Worm (Caenorhabditis elegans) whole organism, L4 larva: ENCODE results near the gene slc-17.3.

ENCODE experiments used
- F10B5.3 ChIP-seq: sonication (generic microtip); optimal IDR thresholded peaks from 2 replicates; lab custom pipeline; 2016; ENCODE audit warnings: mild to moderate bottlenecking, missing genetic modification characterization, missing compliant biosample characterization
- Y105C5A.15 ChIP-seq: fragments of 200-800 bp; sonication (Bioruptor generic); IDR thresholded peaks from 2 replicates; pipeline ENCODE4 v1.3.6; 2022; ENCODE audit warnings: missing genetic modification characterization, missing compliant biosample characterization
- Y5F2A.4 ChIP-seq: fragments of 200-800 bp; sonication (Bioruptor generic); optimal IDR thresholded peaks from 2 replicates; lab custom pipeline; 2018; ENCODE audit warnings: mild to moderate bottlenecking, missing genetic modification characterization, missing compliant biosample characterization
- Y75B8A.6 ChIP-seq: fragments of 200-800 bp; sonication (Bioruptor generic); IDR thresholded peaks from 2 replicates; pipeline ENCODE4 v1.3.6; 2022; ENCODE audit warnings: missing genetic modification reagents, missing genetic modification characterization, missing compliant biosample characterization
- ZK337.2 ChIP-seq: fragments of 200-800 bp; sonication (Bioruptor generic); IDR thresholded peaks from 2 replicates; pipeline ENCODE4 v1.3.6; 2022; ENCODE audit warnings: missing genetic modification reagents, missing genetic modification characterization, missing compliant biosample characterization
- aha-1 ChIP-seq: fragments of 150-350 bp; peaks from one replicate; lab custom pipeline; 2014; ENCODE audit warnings: missing biosample characterization, missing genetic modification characterization
- aly-2 ChIP-seq: sonication (generic microtip); optimal IDR thresholded peaks from 2 replicates; lab custom pipeline; 2018; ENCODE audit warnings: missing biosample characterization, missing genetic modification characterization
- attf-4 ChIP-seq: sonication (generic microtip); optimal IDR thresholded peaks from 3 replicates; lab custom pipeline; 2017; ENCODE audit warnings: missing biosample characterization, missing genetic modification characterization
- ceh-28 ChIP-seq: fragments of 150-350 bp; optimal IDR thresholded peaks from 2 replicates; lab custom pipeline; 2014; ENCODE audit warnings: missing biosample characterization, missing genetic modification reagents, missing genetic modification characterization
- ceh-44 ChIP-seq: fragments of 200-800 bp; sonication (Bioruptor generic); IDR thresholded peaks from 2 replicates; pipeline ENCODE4 v1.3.6; 2022; ENCODE audit warnings: missing genetic modification reagents, missing genetic modification characterization, missing compliant biosample characterization
- ceh-62 ChIP-seq: sonication (generic microtip); optimal IDR thresholded peaks from 2 replicates; lab custom pipeline; 2017; ENCODE audit warnings: missing biosample characterization, missing genetic modification characterization
- ces-1 ChIP-seq: fragments of 150-350 bp; sonication (generic microtip); optimal IDR thresholded peaks from 4 replicates; lab custom pipeline; 2014; ENCODE audit warnings: missing biosample characterization, missing genetic modification reagents, missing genetic modification characterization
- cey-2 ChIP-seq: sonication (generic microtip); optimal IDR thresholded peaks from 3 replicates; lab custom pipeline; 2017; ENCODE audit warnings: missing genetic modification characterization, mild to moderate bottlenecking, missing compliant biosample characterization, antibody characterized with exemption, borderline replicate concordance; ENCODE audit not compliant: insufficient read depth
- daf-16 ChIP-seq, 3 experiments: sonication (generic microtip); optimal IDR thresholded peaks; 2 replicates each; lab custom pipeline; 2016 to 2017; ENCODE audit warnings: missing genetic modification characterization in 3 of 3, missing genetic modification reagents in 3 of 3, mild to moderate bottlenecking in 2 of 3, missing compliant biosample characterization in 2 of 3, missing biosample characterization in 1 of 3, moderate library complexity in 1 of 3
- dmd-8 ChIP-seq: fragments of 200-800 bp; sonication (Bioruptor generic); IDR thresholded peaks from 2 replicates; pipeline ENCODE4 v1.3.6; 2022; ENCODE audit warnings: missing genetic modification characterization, missing compliant biosample characterization
- dve-1 ChIP-seq: sonication (generic microtip); optimal IDR thresholded peaks from 2 replicates; lab custom pipeline; 2017; ENCODE audit warnings: antibody characterized with exemption, mild to moderate bottlenecking, missing genetic modification characterization, missing compliant biosample characterization; ENCODE audit not compliant: insufficient read depth
- gei-8 ChIP-seq: fragments of 200-800 bp; sonication (Bioruptor generic); optimal IDR thresholded peaks from 2 replicates; lab custom pipeline; 2018; ENCODE audit warnings: mild to moderate bottlenecking, missing genetic modification characterization, missing compliant biosample characterization
- hlh-11 ChIP-seq: fragments of 200-800 bp; sonication (Bioruptor generic); optimal IDR thresholded peaks from 2 replicates; lab custom pipeline; 2018; ENCODE audit warnings: mild to moderate bottlenecking, missing genetic modification characterization, missing compliant biosample characterization
- jun-1 ChIP-seq: fragments of 150-350 bp; optimal IDR thresholded peaks from 2 replicates; lab custom pipeline; 2014; ENCODE audit warnings: missing biosample characterization, missing genetic modification reagents, missing genetic modification characterization
- lin-1 ChIP-seq: fragments of 200-800 bp; sonication (Bioruptor generic); IDR thresholded peaks from 2 replicates; pipeline ENCODE4 v1.3.6; 2022; ENCODE audit warnings: missing genetic modification reagents, missing genetic modification characterization, missing compliant biosample characterization
- lin-13 ChIP-seq: fragments of 150-350 bp; optimal IDR thresholded peaks from 2 replicates; lab custom pipeline; 2014; ENCODE audit warnings: missing biosample characterization, missing genetic modification reagents, missing genetic modification characterization
- lin-15B ChIP-seq: fragments of 150-350 bp; sonication (generic microtip); optimal IDR thresholded peaks from 3 replicates; lab custom pipeline; 2014; ENCODE audit warnings: missing biosample characterization, missing genetic modification characterization
- lin-29 ChIP-seq: fragments of 200-800 bp; sonication (Bioruptor generic); IDR thresholded peaks from 2 replicates; pipeline ENCODE4 v1.3.6; 2022; ENCODE audit warnings: missing genetic modification reagents, missing genetic modification characterization, missing compliant biosample characterization
- lin-39 ChIP-seq: fragments of 150-350 bp; optimal IDR thresholded peaks from 2 replicates; lab custom pipeline; 2014; ENCODE audit warnings: missing biosample characterization, missing genetic modification reagents, missing genetic modification characterization
- madf-5 ChIP-seq, 2 experiments: fragments of 200-800 bp; sonication (Bioruptor generic); IDR thresholded peaks; 2 replicates each; pipeline ENCODE4 v1.3.6; 2022; ENCODE audit warnings: missing compliant biosample characterization in 2 of 2, missing genetic modification characterization in 2 of 2
- mep-1 ChIP-seq: fragments of 150-350 bp; sonication (generic microtip); optimal IDR thresholded peaks from 3 replicates; lab custom pipeline; 2014; ENCODE audit warnings: missing biosample characterization, missing genetic modification characterization
- nhr-41 ChIP-seq: fragments of 200-800 bp; sonication (Bioruptor generic); IDR thresholded peaks from 2 replicates; pipeline ENCODE4 v1.3.6; 2022; ENCODE audit warnings: missing genetic modification reagents, missing genetic modification characterization, missing compliant biosample characterization
- nhr-42 ChIP-seq: fragments of 200-800 bp; sonication (Bioruptor generic); IDR thresholded peaks from 2 replicates; pipeline ENCODE4 v1.3.6; 2022; ENCODE audit warnings: missing genetic modification characterization, missing compliant biosample characterization
- pha-4 ChIP-seq, 2 experiments: fragments of 150-350 bp in 1 of 2; fragments of 200-800 bp in 1 of 2; sonication (Bioruptor generic) in 1 of 2; IDR thresholded peaks in 1 of 2; optimal IDR thresholded peaks in 1 of 2; 2 replicates each; pipeline versions ENCODE4 v1.3.6 to Lab custom; 2014 to 2022; ENCODE audit warnings: missing genetic modification characterization in 2 of 2, missing genetic modification reagents in 2 of 2, missing biosample characterization in 1 of 2, missing compliant biosample characterization in 1 of 2
- rbr-2 ChIP-seq: sonication (generic microtip); optimal IDR thresholded peaks from 2 replicates; lab custom pipeline; 2016; ENCODE audit warnings: missing genotype, missing genetic modification characterization, missing compliant biosample characterization
- skn-1 ChIP-seq: fragments of 150-350 bp; optimal IDR thresholded peaks from 2 replicates; lab custom pipeline; 2014; ENCODE audit warnings: missing biosample characterization, missing genetic modification characterization
- spr-3 ChIP-seq: fragments of 200-800 bp; sonication (Bioruptor generic); optimal IDR thresholded peaks from 2 replicates; lab custom pipeline; 2018; ENCODE audit warnings: mild to moderate bottlenecking, missing genetic modification characterization, missing compliant biosample characterization
- tag-97 ChIP-seq: fragments of 200-800 bp; sonication (Bioruptor generic); IDR thresholded peaks from 2 replicates; pipeline ENCODE4 v1.3.6; 2022; ENCODE audit warnings: missing genetic modification characterization, missing compliant biosample characterization
- unc-130 ChIP-seq: sonication (generic microtip); optimal IDR thresholded peaks from 2 replicates; lab custom pipeline; 2016; ENCODE audit warnings: missing genetic modification reagents, missing genetic modification characterization, missing compliant biosample characterization
- unc-39 ChIP-seq: sonication (generic microtip); optimal IDR thresholded peaks from 2 replicates; lab custom pipeline; 2017; ENCODE audit warnings: missing biosample characterization, missing genetic modification characterization
- unc-62 ChIP-seq, 3 experiments: fragments of 150-350 bp in 1 of 3; sonication (generic microtip); optimal IDR thresholded peaks in 2 of 3; peaks in 1 of 3; 1 replicate in 1 of 3; 2 replicates in 2 of 3; lab custom pipeline; 2014 to 2017; ENCODE audit warnings: missing biosample characterization in 3 of 3, missing genetic modification characterization in 3 of 3, missing genetic modification reagents in 3 of 3, missing genotype in 1 of 3
- zag-1 ChIP-seq: fragments of 150-350 bp; optimal IDR thresholded peaks from 2 replicates; lab custom pipeline; 2014; ENCODE audit warnings: missing biosample characterization, missing genetic modification characterization
- zfp-2 ChIP-seq: sonication (generic microtip); optimal IDR thresholded peaks from 2 replicates; lab custom pipeline; 2016; ENCODE audit warnings: mild to moderate bottlenecking, missing genetic modification characterization, missing compliant biosample characterization
- zip-11 ChIP-seq: fragments of 200-800 bp; sonication (Bioruptor generic); IDR thresholded peaks from 2 replicates; pipeline ENCODE4 v1.3.6; 2022; ENCODE audit warnings: missing genetic modification characterization, missing compliant biosample characterization
- zip-2 ChIP-seq: fragments of 150-350 bp; optimal IDR thresholded peaks from 2 replicates; lab custom pipeline; 2014; ENCODE audit warnings: missing biosample characterization, missing genetic modification characterization
- ztf-11 ChIP-seq: fragments of 150-350 bp; optimal IDR thresholded peaks from 2 replicates; lab custom pipeline; 2014; ENCODE audit warnings: missing biosample characterization, missing genetic modification characterization

The slc-17.3 gene

ce11 chrIII:7909263-7909662 lies 44.2 kb upstream of the slc-17.3 start, which contains the start of gene ZK688.1:
ZK688.1 (plus strand) TSS chrIII:7909563.
- TF ChIP-seq ceh-44 (GFP tag; lab: Robert Waterston, UW) (no peak), mep-1 (tag; lab: Kevin White, UChicago) (no peak), lin-29 (GFP tag; lab: Robert Waterston, UW) (no peak), unc-39 (tag; lab: Kevin White, UChicago) (no peak), attf-4 (tag; lab: Kevin White, UChicago) (no peak), nhr-41 (GFP tag; lab: Robert Waterston, UW) (no peak), nhr-42 (GFP tag; lab: Robert Waterston, UW) (no peak), ceh-28 (tag; lab: Kevin White, UChicago) (no peak), F10B5.3 (tag; lab: Kevin White, UChicago) (no peak), madf-5 (GFP tag; IDR thresholded peaks at IDR 0.05; lab: Robert Waterston, UW) (no peak), dmd-8 (GFP tag; lab: Robert Waterston, UW) (no peak), Y5F2A.4 (GFP tag; lab: Kevin White, UChicago) (no peak), lin-13 (GFP tag; lab: Kevin White, UChicago) (no peak), hlh-11 (tag; lab: Kevin White, UChicago) (no peak), daf-16 (GFP tag; optimal IDR thresholded peaks at IDR 0.05; lab: Kevin White, UChicago) (no peak), daf-16 (tag; optimal IDR thresholded peaks at IDR 0.05; lab: Kevin White, UChicago) (no peak), dve-1 (tag; lab: Kevin White, UChicago) (no peak), unc-130 (GFP tag; lab: Kevin White, UChicago) (no peak), ces-1 (GFP tag; lab: Kevin White, UChicago) (no peak), lin-15B (no peak)

- TF ChIP-seq daf-16 (GFP tag; optimal IDR thresholded peaks at IDR 0.05; lab: Kevin White, UChicago) (peak in 1 of 2 experiments; percentile 19), daf-16 (tag; optimal IDR thresholded peaks at IDR 0.05; lab: Kevin White, UChicago) (no peak), F10B5.3 (tag; lab: Kevin White, UChicago) (no peak)
Observed at ce11 chrIII:7907515-7907914, 42.4 kb upstream of the slc-17.3 start, which contains the start of gene pcp-5. pcp-5 (minus strand) TSS chrIII:7907615.

- TF ChIP-seq pha-4 (GFP tag; IDR thresholded peaks at IDR 0.05; lab: Robert Waterston, UW) (no peak), pha-4 (tag; optimal IDR thresholded peaks at IDR 0.05; lab: Kevin White, UChicago) (no peak), ZK337.2 (GFP tag; lab: Robert Waterston, UW) (no peak), unc-62 (GFP tag; optimal IDR thresholded peaks at IDR 0.05 in 1 of 2; lab: Kevin White, UChicago) (peak in 1 of 2 experiments; percentile 91), unc-62 (tag; optimal IDR thresholded peaks at IDR 0.05; lab: Kevin White, UChicago) (no peak), aha-1 (tag; lab: Kevin White, UChicago) (peak; percentile 43)
Observed at ce11 chrIII:7903427-7903826, 38.3 kb upstream of the slc-17.3 start.

ce11 chrIII:7900733-7901132 lies 35.6 kb upstream of the slc-17.3 start, which contains the start of gene best-24:
best-24 (plus strand) TSS chrIII:7901033.
- TF ChIP-seq ztf-11 (tag; lab: Kevin White, UChicago) (no peak), zip-11 (GFP tag; lab: Robert Waterston, UW) (no peak), cey-2 (tag; lab: Kevin White, UChicago) (no peak)
- TF ChIP-seq, all 104 proteins: peak for 0

ce11 chrIII:7897733-7898132 lies 32.6 kb upstream of the slc-17.3 start:
- TF ChIP-seq lin-39 (no peak), zip-2 (tag; lab: Kevin White, UChicago) (no peak), lin-1 (GFP tag; lab: Robert Waterston, UW) (no peak), zag-1 (no peak), daf-16 (GFP tag; optimal IDR thresholded peaks at IDR 0.05; lab: Kevin White, UChicago) (no peak), daf-16 (tag; optimal IDR thresholded peaks at IDR 0.05; lab: Kevin White, UChicago) (no peak), Y75B8A.6 (GFP tag; lab: Robert Waterston, UW) (no peak), gei-8 (GFP tag; lab: Kevin White, UChicago) (no peak), Y105C5A.15 (GFP tag; lab: Robert Waterston, UW) (no peak), unc-62 (GFP tag; optimal IDR thresholded peaks at IDR 0.05 in 1 of 2; lab: Kevin White, UChicago) (no peak), unc-62 (tag; optimal IDR thresholded peaks at IDR 0.05; lab: Kevin White, UChicago) (no peak), cey-2 (tag; lab: Kevin White, UChicago) (peak; percentile 5), ceh-28 (tag; lab: Kevin White, UChicago) (no peak), zfp-2 (tag; lab: Kevin White, UChicago) (no peak), ceh-62 (no peak), skn-1 (tag; lab: Kevin White, UChicago) (no peak), aly-2 (no peak), tag-97 (no peak), jun-1 (tag; lab: Kevin White, UChicago) (no peak), spr-3 (GFP tag; lab: Kevin White, UChicago) (no peak), mep-1 (tag; lab: Kevin White, UChicago) (peak; percentile 26), rbr-2 (tag; lab: Kevin White, UChicago) (no peak)
